Fruit fly (Drosophila melanogaster) whole organism, adult: ENCODE measurements around the gene nac.

Experiments
- CG11617 ChIP-seq: fragments of 200-800 bp; sonication (Bioruptor generic); optimal IDR thresholded peaks from 2 replicates; lab custom pipeline; 2017; ENCODE audit warnings: mild to moderate bottlenecking, missing biosample characterization, missing genetic modification reagents, missing genetic modification characterization
- CG14711 ChIP-seq: fragments of 200-800 bp; sonication (Bioruptor generic); optimal IDR thresholded peaks from 2 replicates; lab custom pipeline; 2018; ENCODE audit warnings: missing biosample characterization, mild to moderate bottlenecking, missing genetic modification characterization, moderate library complexity
- CG1620 ChIP-seq: fragments of 200-800 bp; sonication (Bioruptor generic); optimal IDR thresholded peaks from 2 replicates; lab custom pipeline; 2016; ENCODE audit warnings: missing biosample characterization, missing genetic modification characterization
- CG33017 ChIP-seq: fragments of 200-800 bp; sonication (Bioruptor generic); optimal IDR thresholded peaks from 2 replicates; lab custom pipeline; 2018; ENCODE audit warnings: missing biosample characterization, mild to moderate bottlenecking, missing genetic modification characterization, moderate library complexity
- CG7045 ChIP-seq: fragments of 200-800 bp; sonication (Bioruptor generic); optimal IDR thresholded peaks from 2 replicates; lab custom pipeline; 2017; ENCODE audit warnings: missing biosample characterization, mild to moderate bottlenecking, missing genetic modification characterization
- Crg-1 ChIP-seq: fragments of 200-800 bp; sonication (Bioruptor generic); optimal IDR thresholded peaks from 2 replicates; lab custom pipeline; 2016; ENCODE audit warnings: missing biosample characterization, missing genetic modification characterization
- Mnt ChIP-seq: fragments of 200-800 bp; sonication (Bioruptor generic); optimal IDR thresholded peaks from 2 replicates; lab custom pipeline; 2016; ENCODE audit warnings: missing biosample characterization, mild to moderate bottlenecking, missing genetic modification characterization
- bab1 ChIP-seq: fragments of 200-800 bp; sonication (Bioruptor generic); optimal IDR thresholded peaks from 3 replicates; lab custom pipeline; 2019; ENCODE audit warnings: missing biosample characterization, mild to moderate bottlenecking, missing genetic modification characterization, moderate library complexity
- cic ChIP-seq: fragments of 200-800 bp; sonication (Bioruptor generic); optimal IDR thresholded peaks from 2 replicates; lab custom pipeline; 2017; ENCODE audit warnings: missing biosample characterization, mild to moderate bottlenecking, missing genetic modification characterization, moderate library complexity
- tj ChIP-seq: fragments of 200-800 bp; sonication (Bioruptor generic); optimal IDR thresholded peaks from 3 replicates; lab custom pipeline; 2017; ENCODE audit warnings: missing biosample characterization, mild to moderate bottlenecking, missing genetic modification characterization, moderate library complexity
- toe ChIP-seq: fragments of 200-800 bp; sonication (Bioruptor generic); optimal IDR thresholded peaks from 2 replicates; lab custom pipeline; 2016; ENCODE audit warnings: missing biosample characterization, missing genetic modification characterization

- TF ChIP-seq tj (no peak), bab1 (GFP tag; lab: Kevin White, UChicago) (no peak), Crg-1 (GFP tag; lab: Kevin White, UChicago) (no peak), CG7045 (GFP tag; lab: Kevin White, UChicago) (no peak), cic (GFP tag; lab: Kevin White, UChicago) (no peak), CG14711 (no peak), CG11617 (GFP tag; lab: Kevin White, UChicago) (no peak), CG33017 (tag; lab: Kevin White, UChicago) (no peak), Mnt (GFP tag; lab: Kevin White, UChicago) (no peak), CG1620 (no peak), toe (GFP tag; lab: Kevin White, UChicago) (no peak)
These were observed 39.5 kb upstream of the nac start, which contains the start of the genes PNKP and COX7AL for dm6 chr3R:8343251-8343744.
